Worm (Caenorhabditis elegans): Measurements from ENCODE around the gene nstp-10.
A peak's percentile ranks its signal among the peaks of the same experiment; 100 is the strongest.

Gene nstp-10

DNA sequence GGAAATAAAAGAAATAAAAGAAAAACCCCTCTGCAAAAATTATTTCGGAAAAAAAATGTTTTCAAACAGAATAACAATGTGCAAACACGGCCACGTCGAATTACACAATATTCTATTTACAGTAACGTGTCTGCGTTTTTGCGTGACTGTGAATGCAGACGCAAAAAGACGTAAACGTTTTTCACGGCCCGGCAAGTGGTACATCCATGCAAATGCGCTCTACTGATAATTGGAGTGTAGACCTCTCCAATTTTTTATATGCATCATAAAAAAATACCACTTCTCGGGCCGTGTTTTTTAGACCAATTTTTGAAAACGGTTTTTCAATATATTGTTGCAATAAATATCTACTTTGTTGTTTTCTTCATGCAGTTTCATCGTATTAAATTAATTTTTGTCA lies at the start of gene nstp-10:
nstp-10 (minus strand) TSS at position 378 of the 400 bp plus-strand sequence.
- no peak for TF ChIP-seq nhr-111 (GFP tag; optimal IDR thresholded peaks at IDR 0.05)
- TF ChIP-seq snpc-4 (tag; optimal IDR thresholded peaks at IDR 0.05), result no peak
- peak; percentile 78 for TF ChIP-seq mes-2 (tag; optimal IDR thresholded peaks at IDR 0.05; ENCODE audit: poor library complexity, severe bottlenecking)
- TF ChIP-seq pqm-1 (tag; optimal IDR thresholded peaks at IDR 0.05), result no peak
- TF ChIP-seq daf-12 (tag; optimal IDR thresholded peaks at IDR 0.05), result no peak
- TF ChIP-seq hlh-30 (tag; optimal IDR thresholded peaks at IDR 0.05; ENCODE audit: insufficient read depth), result no peak
- no peak for TF ChIP-seq saeg-2 (GFP tag; IDR thresholded peaks at IDR 0.05)
- TF ChIP-seq lin-29 (GFP tag; IDR thresholded peaks at IDR 0.05), result no peak
- no peak for TF ChIP-seq zfp-2 (tag; optimal IDR thresholded peaks at IDR 0.05)
- TF ChIP-seq ZK337.2 (GFP tag; IDR thresholded peaks at IDR 0.05), result peak; percentile 44; the same call in 1 of the 2 replicates
- no peak for TF ChIP-seq F10B5.3 (tag; optimal IDR thresholded peaks at IDR 0.05)
- peak; percentile 34 for TF ChIP-seq lin-13 (GFP tag; optimal IDR thresholded peaks at IDR 0.05)
- TF ChIP-seq mxl-2 (GFP tag; conservative IDR thresholded peaks at IDR 0.05), result no peak
- no peak for TF ChIP-seq ctbp-1 (GFP tag; IDR thresholded peaks at IDR 0.05)
- TF ChIP-seq ces-1 (GFP tag; optimal IDR thresholded peaks at IDR 0.05), result no peak
- no peak for TF ChIP-seq Y5F2A.4 (GFP tag; optimal IDR thresholded peaks at IDR 0.05)
- no peak for TF ChIP-seq Y75B8A.6 (GFP tag; IDR thresholded peaks at IDR 0.05)
- no peak for TF ChIP-seq nhr-77 (tag; optimal IDR thresholded peaks at IDR 0.05)
- TF ChIP-seq arid-1 (GFP tag; conservative IDR thresholded peaks at IDR 0.05), result 0 out of 2 replicates have a peak, but pooled peaks have one; percentile 33
- TF ChIP-seq Y48G9A.11 (GFP tag; IDR thresholded peaks at IDR 0.05), result peak; percentile 83
- no peak for TF ChIP-seq tag-97 (GFP tag; IDR thresholded peaks at IDR 0.05)
- TF ChIP-seq egl-27 (tag; optimal IDR thresholded peaks at IDR 0.05), result no peak
- TF ChIP-seq unc-62 (GFP tag; optimal IDR thresholded peaks at IDR 0.05 in 1 of 2), result no peak
- no peak for TF ChIP-seq unc-62 (tag; optimal IDR thresholded peaks at IDR 0.05)
- TF ChIP-seq mdl-1 (tag; optimal IDR thresholded peaks at IDR 0.05), result no peak
- no peak for TF ChIP-seq nhr-41 (GFP tag; IDR thresholded peaks at IDR 0.05)
- TF ChIP-seq egl-43 (GFP tag; IDR thresholded peaks at IDR 0.05), result no peak
- TF ChIP-seq lin-38 (GFP tag; IDR thresholded peaks at IDR 0.05), result peak; percentile 98
- peak; percentile 8 for TF ChIP-seq hlh-11 (tag; optimal IDR thresholded peaks at IDR 0.05)
- TF ChIP-seq ztf-11 (tag; optimal IDR thresholded peaks at IDR 0.05), result no peak
- no peak for TF ChIP-seq zag-1 (tag; optimal IDR thresholded peaks at IDR 0.05)
- TF ChIP-seq lin-15B (tag; optimal IDR thresholded peaks at IDR 0.05), result peak; percentile 20
- TF ChIP-seq dmd-8 (GFP tag; IDR thresholded peaks at IDR 0.05), result no peak
- no peak for TF ChIP-seq ceh-20 (GFP tag; IDR thresholded peaks at IDR 0.05)
- TF ChIP-seq T26A8.4 (GFP tag; IDR thresholded peaks at IDR 0.05), result no peak
- peak; percentile 15 for TF ChIP-seq duxl-1 (tag; optimal IDR thresholded peaks at IDR 0.05; ENCODE audit: poor library complexity)
- no peak for TF ChIP-seq ZK546.5 (tag; optimal IDR thresholded peaks at IDR 0.05)
- peak; percentile 54 for TF ChIP-seq T20F7.1 (GFP tag; optimal IDR thresholded peaks at IDR 0.05)
- TF ChIP-seq ztf-7 (tag; optimal IDR thresholded peaks at IDR 0.05), result no peak
- peak; percentile 42 for TF ChIP-seq dpl-1 (GFP tag; optimal IDR thresholded peaks at IDR 0.05)
- TF ChIP-seq ceh-62 (tag; optimal IDR thresholded peaks at IDR 0.05), result no peak
- TF ChIP-seq sdz-12 (GFP tag; optimal IDR thresholded peaks at IDR 0.05), result no peak
- TF ChIP-seq lsy-2 (tag; optimal IDR thresholded peaks at IDR 0.05), result peak in 1 of 2 experiments; percentile 84
- TF ChIP-seq snpc-1.2 (GFP tag; IDR thresholded peaks at IDR 0.05), result peak; percentile 84
- TF ChIP-seq Y105C5A.15 (GFP tag; IDR thresholded peaks at IDR 0.05), result no peak
- no peak for TF ChIP-seq ceh-82 (tag; optimal IDR thresholded peaks at IDR 0.05)
- TF ChIP-seq nhr-28 (tag; optimal IDR thresholded peaks at IDR 0.05), result no peak
- no peak for TF ChIP-seq cey-2 (tag; optimal IDR thresholded peaks at IDR 0.05; ENCODE audit: borderline replicate concordance, insufficient read depth)
- no peak for TF ChIP-seq nhr-48 (tag; optimal IDR thresholded peaks at IDR 0.05)
- TF ChIP-seq spr-1 (tag; optimal IDR thresholded peaks at IDR 0.05), result no peak
- TF ChIP-seq rbr-2 (tag; optimal IDR thresholded peaks at IDR 0.05), result no peak
- TF ChIP-seq nhr-6 (tag; optimal IDR thresholded peaks at IDR 0.05), result no peak

All from whole organism, L4 larva.